Fruit fly (Drosophila melanogaster): Measurements from ENCODE around the gene CG43331.
A peak's percentile ranks its signal among the peaks of the same experiment; 100 is the strongest.

dm6 chr3L:22520017-22520416 is 16.4 kb upstream of the CG43331 start:
- TF ChIP-seq Dfd (GFP tag; optimal IDR thresholded peaks at IDR 0.05), result no peak
- peak; percentile 3 for TF ChIP-seq Hr83 (GFP tag; optimal IDR thresholded peaks at IDR 0.05; ENCODE audit: poor library complexity, severe bottlenecking)
- TF ChIP-seq rgr (GFP tag; optimal IDR thresholded peaks at IDR 0.05), result peak; percentile 19
- TF ChIP-seq sv (GFP tag; optimal IDR thresholded peaks at IDR 0.05), result no peak
- no peak for TF ChIP-seq tai (GFP tag; optimal IDR thresholded peaks at IDR 0.05)
- peak; percentile 3 for TF ChIP-seq h (GFP tag; optimal IDR thresholded peaks at IDR 0.05)
- TF ChIP-seq br (GFP tag; optimal IDR thresholded peaks at IDR 0.05), result no peak
- TF ChIP-seq brk (GFP tag; optimal IDR thresholded peaks at IDR 0.05), result no peak
- TF ChIP-seq pan (optimal IDR thresholded peaks at IDR 0.05), result no peak
- no peak for TF ChIP-seq psq (GFP tag; optimal IDR thresholded peaks at IDR 0.05)

Measured in whole organism, wandering third instar larva.